Worm (Caenorhabditis elegans) whole organism, late embryonic: ENCODE results near the gene Y43F8C.16.
A peak's percentile ranks its signal among the peaks of the same experiment; 100 is the strongest.

ENCODE experiments used
- C08G9.2 ChIP-seq: sonication (generic microtip); optimal IDR thresholded peaks from 2 replicates; lab custom pipeline; 2016; ENCODE audit warnings: mild to moderate bottlenecking, missing genetic modification characterization, moderate library complexity, missing compliant biosample characterization
- K09A11.1 ChIP-seq: sonication (generic microtip); optimal IDR thresholded peaks from 2 replicates; lab custom pipeline; 2017; ENCODE audit warnings: antibody characterized with exemption, mild to moderate bottlenecking, missing genetic modification characterization, missing compliant biosample characterization; ENCODE audit not compliant: insufficient read depth
- Y22D7AL.16 ChIP-seq: sonication (generic microtip); optimal IDR thresholded peaks from 2 replicates; lab custom pipeline; 2016; ENCODE audit warnings: missing genetic modification characterization, missing compliant biosample characterization
- ahr-1 ChIP-seq: sonication (generic microtip); optimal IDR thresholded peaks from 2 replicates; lab custom pipeline; 2016; ENCODE audit warnings: missing genetic modification characterization, missing compliant biosample characterization
- ama-1 ChIP-seq: fragments of 150-350 bp; optimal IDR thresholded peaks from 2 replicates; lab custom pipeline; 2014
- ceh-14 ChIP-seq: sonication (generic microtip); optimal IDR thresholded peaks from 2 replicates; lab custom pipeline; 2016; ENCODE audit warnings: missing genotype, missing genetic modification characterization, missing compliant biosample characterization
- ceh-18 ChIP-seq: sonication (generic microtip); optimal IDR thresholded peaks from 2 replicates; lab custom pipeline; 2016; ENCODE audit warnings: missing genetic modification characterization, missing compliant biosample characterization
- ceh-2 ChIP-seq: sonication (generic microtip); optimal IDR thresholded peaks from 2 replicates; lab custom pipeline; 2016; ENCODE audit warnings: missing genotype, missing genetic modification characterization, missing compliant biosample characterization
- ceh-22 ChIP-seq: sonication (generic microtip); optimal IDR thresholded peaks from 2 replicates; lab custom pipeline; 2017; ENCODE audit warnings: missing biosample characterization, missing genetic modification characterization
- ceh-45 ChIP-seq: fragments of 200-800 bp; sonication (Bioruptor generic); IDR thresholded peaks from 2 replicates; pipeline ENCODE4 v1.3.6; 2022; ENCODE audit warnings: missing genetic modification reagents, missing genetic modification characterization, missing compliant biosample characterization
- ceh-6 ChIP-seq: fragments of 200-800 bp; sonication (Bioruptor generic); optimal IDR thresholded peaks from 2 replicates; lab custom pipeline; 2018; ENCODE audit warnings: mild to moderate bottlenecking, missing genetic modification characterization, missing compliant biosample characterization
- che-1 ChIP-seq: sonication (generic microtip); optimal IDR thresholded peaks from 2 replicates; lab custom pipeline; 2016; ENCODE audit warnings: mild to moderate bottlenecking, missing genetic modification characterization, missing compliant biosample characterization
- dve-1 ChIP-seq: sonication (generic microtip); optimal IDR thresholded peaks from 2 replicates; lab custom pipeline; 2017; ENCODE audit warnings: antibody characterized with exemption, mild to moderate bottlenecking, missing genetic modification characterization, missing compliant biosample characterization
- ets-4 ChIP-seq: sonication (generic microtip); optimal IDR thresholded peaks from 2 replicates; lab custom pipeline; 2016; ENCODE audit warnings: missing genetic modification characterization, missing compliant biosample characterization
- eyg-1 ChIP-seq: sonication (generic microtip); optimal IDR thresholded peaks from 2 replicates; lab custom pipeline; 2016; ENCODE audit warnings: missing genotype, missing genetic modification characterization, missing compliant biosample characterization
- fax-1 ChIP-seq: sonication (generic microtip); optimal IDR thresholded peaks from 2 replicates; lab custom pipeline; 2016; ENCODE audit warnings: missing genotype, missing genetic modification characterization, missing compliant biosample characterization
- fkh-6 ChIP-seq: sonication (generic microtip); optimal IDR thresholded peaks from 2 replicates; lab custom pipeline; 2016; ENCODE audit warnings: missing genetic modification characterization, missing compliant biosample characterization
- gmeb-2 ChIP-seq: sonication (generic microtip); optimal IDR thresholded peaks from 2 replicates; lab custom pipeline; 2016; ENCODE audit warnings: missing genetic modification characterization, inconsistent platforms, missing compliant biosample characterization
- hlh-13 ChIP-seq: fragments of 200-800 bp; sonication (Bioruptor generic); optimal IDR thresholded peaks from 2 replicates; lab custom pipeline; 2018; ENCODE audit warnings: mild to moderate bottlenecking, missing genetic modification characterization, missing compliant biosample characterization
- hlh-15 ChIP-seq: sonication (generic microtip); optimal IDR thresholded peaks from 2 replicates; lab custom pipeline; 2016; ENCODE audit warnings: missing genetic modification characterization, missing compliant biosample characterization
- lin-11 ChIP-seq: fragments of 200-800 bp; sonication (Bioruptor generic); optimal IDR thresholded peaks from 2 replicates; lab custom pipeline; 2018; ENCODE audit warnings: mild to moderate bottlenecking, missing genetic modification characterization, missing compliant biosample characterization
- nfya-1 ChIP-seq: sonication (generic microtip); optimal IDR thresholded peaks from 2 replicates; lab custom pipeline; 2017; ENCODE audit warnings: missing genetic modification characterization, mild to moderate bottlenecking, missing compliant biosample characterization, antibody characterized with exemption, moderate library complexity
- nhr-11 ChIP-seq: fragments of 150-350 bp; optimal IDR thresholded peaks from 2 replicates; lab custom pipeline; 2014; ENCODE audit warnings: missing biosample characterization, missing genetic modification characterization
- pag-3 ChIP-seq: sonication (generic microtip); optimal IDR thresholded peaks from 2 replicates; lab custom pipeline; 2016; ENCODE audit warnings: missing compliant biosample characterization, missing genetic modification characterization, borderline replicate concordance
- pat-9 ChIP-seq: fragments of 200-800 bp; sonication (Bioruptor generic); optimal IDR thresholded peaks from 2 replicates; lab custom pipeline; 2018; ENCODE audit warnings: mild to moderate bottlenecking, missing genetic modification characterization, moderate library complexity, missing compliant biosample characterization
- pax-1 ChIP-seq: fragments of 150-350 bp; optimal IDR thresholded peaks from 2 replicates; lab custom pipeline; 2014; ENCODE audit warnings: missing biosample characterization, missing genetic modification characterization
- pha-4 ChIP-seq: fragments of 150-350 bp; optimal IDR thresholded peaks from 2 replicates; lab custom pipeline; 2018; ENCODE audit warnings: missing biosample characterization, missing genetic modification reagents, missing genetic modification characterization
- ref-2 ChIP-seq: sonication (generic microtip); optimal IDR thresholded peaks from 2 replicates; lab custom pipeline; 2016; ENCODE audit warnings: missing genetic modification characterization, missing compliant biosample characterization
- sdc-2 ChIP-seq: sonication (generic microtip); optimal IDR thresholded peaks from 2 replicates; lab custom pipeline; 2016; ENCODE audit warnings: missing genotype, missing genetic modification characterization, missing compliant biosample characterization
- sox-2 ChIP-seq: fragments of 200-800 bp; sonication (Bioruptor generic); IDR thresholded peaks from 2 replicates; pipeline ENCODE4 v1.3.6; 2022; ENCODE audit warnings: missing genetic modification reagents, missing genetic modification characterization, missing compliant biosample characterization
- sox-4 ChIP-seq: sonication (generic microtip); optimal IDR thresholded peaks from 2 replicates; lab custom pipeline; 2017; ENCODE audit warnings: mild to moderate bottlenecking, missing genetic modification characterization, inconsistent platforms, missing compliant biosample characterization
- syd-9 ChIP-seq: sonication (generic microtip); optimal IDR thresholded peaks from 2 replicates; lab custom pipeline; 2016; ENCODE audit warnings: mild to moderate bottlenecking, missing genetic modification characterization, moderate library complexity, missing compliant biosample characterization
- tbx-2 ChIP-seq: sonication (generic microtip); optimal IDR thresholded peaks from 2 replicates; lab custom pipeline; 2016; ENCODE audit warnings: missing genetic modification characterization, missing compliant biosample characterization
- unc-42 ChIP-seq: sonication (generic microtip); optimal IDR thresholded peaks from 2 replicates; lab custom pipeline; 2016; ENCODE audit warnings: missing genotype, missing genetic modification characterization, missing compliant biosample characterization
- unc-55 ChIP-seq: sonication (generic microtip); optimal IDR thresholded peaks from 2 replicates; lab custom pipeline; 2017; ENCODE audit warnings: missing biosample characterization, missing genetic modification reagents, missing genetic modification characterization
- unc-86 ChIP-seq: sonication (generic microtip); optimal IDR thresholded peaks from 2 replicates; lab custom pipeline; 2016; ENCODE audit warnings: missing genetic modification characterization, missing compliant biosample characterization
- zip-5 ChIP-seq: sonication (generic microtip); optimal IDR thresholded peaks from 2 replicates; lab custom pipeline; 2016; ENCODE audit warnings: missing genetic modification characterization, missing compliant biosample characterization

Gene Y43F8C.16

ce11 chrV:19754331-19754730 is 39.0 kb upstream of the Y43F8C.16 start:
- TF ChIP-seq fax-1 (tag; lab: Kevin White, UChicago) (no peak), hlh-15 (tag; lab: Kevin White, UChicago) (no peak), ceh-18 (no peak), che-1 (tag; lab: Kevin White, UChicago) (no peak), eyg-1 (tag; lab: Kevin White, UChicago) (no peak), pha-4 (tag; lab: Kevin White, UChicago) (no peak), ceh-6 (GFP tag; lab: Kevin White, UChicago) (no peak), ceh-22 (no peak), ahr-1 (tag; lab: Kevin White, UChicago) (no peak), sdc-2 (tag; lab: Kevin White, UChicago) (no peak), pat-9 (tag; lab: Kevin White, UChicago) (no peak), hlh-13 (no peak), syd-9 (tag; lab: Kevin White, UChicago) (no peak), sox-4 (tag; lab: Kevin White, UChicago) (no peak), pax-1 (tag; lab: Kevin White, UChicago) (no peak)

- TF ChIP-seq pat-9 (tag; lab: Kevin White, UChicago) (no peak), che-1 (tag; lab: Kevin White, UChicago) (no peak), ceh-45 (no peak), pag-3 (peak; percentile 38), lin-11 (tag; lab: Kevin White, UChicago) (no peak)
Observed at ce11 chrV:19752879-19753278, 37.6 kb upstream of the Y43F8C.16 start.

- no peak for TF ChIP-seq nfya-1
- no peak for TF ChIP-seq ets-4
- no peak for TF ChIP-seq ceh-14 (tag; lab: Kevin White, UChicago)
- no peak for TF ChIP-seq ahr-1 (tag; lab: Kevin White, UChicago)
Observed at ce11 chrV:19751124-19751523, 35.8 kb upstream of the Y43F8C.16 start, which contains the start of gene clec-49. Gene clec-49, minus strand, starts transcription at chrV:19751226.

ce11 chrV:19747144-19747543 is 31.8 kb upstream of the Y43F8C.16 start:
- TF ChIP-seq lin-11 (tag; lab: Kevin White, UChicago), result no peak
- TF ChIP-seq dve-1 (tag; lab: Kevin White, UChicago), result peak; percentile 99
- no peak for TF ChIP-seq C08G9.2 (tag; lab: Kevin White, UChicago)
- no peak for TF ChIP-seq ama-1 (lab: Kevin White, UChicago)
- TF ChIP-seq, all 69 proteins: peak for 1

ce11 chrV:19745852-19746251 is 30.5 kb upstream of the Y43F8C.16 start, which contains the start of gene W04E12.5:
Gene W04E12.5, plus strand, starts transcription at chrV:19746152.
- TF ChIP-seq fax-1 (tag; lab: Kevin White, UChicago) (no peak), unc-55 (GFP tag; lab: Kevin White, UChicago) (no peak), gmeb-2 (tag; lab: Kevin White, UChicago) (no peak), pax-1 (tag; lab: Kevin White, UChicago) (no peak), fkh-6 (tag; lab: Kevin White, UChicago) (no peak), unc-86 (tag; lab: Kevin White, UChicago) (no peak), tbx-2 (no peak), sox-2 (GFP tag; lab: Robert Waterston, UW) (no peak), K09A11.1 (no peak), che-1 (tag; lab: Kevin White, UChicago) (no peak), ceh-2 (tag; lab: Kevin White, UChicago) (no peak), syd-9 (tag; lab: Kevin White, UChicago) (no peak), zip-5 (no peak), unc-42 (tag; lab: Kevin White, UChicago) (no peak), hlh-15 (tag; lab: Kevin White, UChicago) (no peak), nfya-1 (no peak), nhr-11 (no peak), ref-2 (tag; lab: Kevin White, UChicago) (no peak), ceh-18 (no peak), Y22D7AL.16 (tag; lab: Kevin White, UChicago) (no peak)
